Fruit fly (Drosophila melanogaster) whole organism, wandering third instar larva: ENCODE measurements around the gene Gmap.

Experiments used
- Abd-B ChIP-seq: fragments of >200 bp; optimal IDR thresholded peaks from 2 replicates; lab custom pipeline; 2017; ENCODE audit warnings: missing biosample characterization, missing genetic modification characterization
- CG32264 ChIP-seq: fragments of 200-800 bp; sonication (Bioruptor generic); optimal IDR thresholded peaks from 2 replicates; lab custom pipeline; 2016; ENCODE audit warnings: missing biosample characterization, missing genetic modification characterization
- CG9705 ChIP-seq: fragments of 200-800 bp; sonication (Bioruptor generic); optimal IDR thresholded peaks from 2 replicates; lab custom pipeline; 2018; ENCODE audit warnings: missing biosample characterization, mild to moderate bottlenecking, missing genetic modification characterization
- CrebA ChIP-seq: fragments of 200-800 bp; sonication (Bioruptor generic); optimal IDR thresholded peaks from 2 replicates; lab custom pipeline; 2016; ENCODE audit warnings: missing biosample characterization, mild to moderate bottlenecking, missing genetic modification characterization, borderline replicate concordance
- Dfd ChIP-seq: fragments of >200 bp; optimal IDR thresholded peaks from 2 replicates; lab custom pipeline; 2017; ENCODE audit warnings: missing biosample characterization, missing genetic modification characterization
- Dif ChIP-seq: fragments of 200-275, 200-300 bp; sonication (Bioruptor generic); optimal IDR thresholded peaks from 2 replicates; lab custom pipeline; 2018; ENCODE audit warnings: missing biosample characterization, missing genetic modification characterization; ENCODE audit not compliant: partially characterized antibody
- HLH106 ChIP-seq: fragments of 200-800 bp; optimal IDR thresholded peaks from 3 replicates; lab custom pipeline; 2019; ENCODE audit warnings: missing biosample characterization, mild to moderate bottlenecking, missing genetic modification characterization, moderate library complexity
- Hnf4 ChIP-seq: fragments of 200-800 bp; sonication (Bioruptor generic); optimal IDR thresholded peaks from 2 replicates; lab custom pipeline; 2016; ENCODE audit warnings: missing biosample characterization, mild to moderate bottlenecking, missing genetic modification characterization
- Hr78 ChIP-seq: fragments of >200 bp; optimal IDR thresholded peaks from 2 replicates; lab custom pipeline; 2017; ENCODE audit warnings: missing biosample characterization, missing genetic modification characterization
- Hr83 ChIP-seq: fragments of 200-300 bp; sonication (Bioruptor generic); optimal IDR thresholded peaks from 2 replicates; lab custom pipeline; 2016; ENCODE audit warnings: missing biosample characterization, mild to moderate bottlenecking, missing genetic modification characterization, moderate library complexity; ENCODE audit not compliant: poor library complexity, severe bottlenecking
- Jra ChIP-seq: sonication (Bioruptor generic); optimal IDR thresholded peaks from 2 replicates; lab custom pipeline; 2016; ENCODE audit warnings: missing biosample characterization, missing genetic modification characterization
- Mio ChIP-seq: sonication (Bioruptor generic); optimal IDR thresholded peaks from 2 replicates; lab custom pipeline; 2016; ENCODE audit warnings: missing biosample characterization, missing genetic modification characterization
- Myc ChIP-seq: fragments of >200 bp; optimal IDR thresholded peaks from 2 replicates; lab custom pipeline; 2017
- N ChIP-seq: fragments of >200 bp; optimal IDR thresholded peaks from 2 replicates; lab custom pipeline; 2018; ENCODE audit warnings: missing biosample characterization, missing external identifiers, missing genetic modification characterization
- OdsH ChIP-seq: fragments of 200-800 bp; sonication (Bioruptor generic); optimal IDR thresholded peaks from 2 replicates; lab custom pipeline; 2016; ENCODE audit warnings: missing biosample characterization, mild to moderate bottlenecking, missing genetic modification characterization
- Rel ChIP-seq, 2 experiments: fragments of 200-800 bp; sonication (Bioruptor generic) in 1 of 2; optimal IDR thresholded peaks; 2 replicates in 1 of 2; 3 replicates in 1 of 2; lab custom pipeline; 2016 to 2019; ENCODE audit warnings: mild to moderate bottlenecking in 2 of 2, missing biosample characterization in 2 of 2, missing genetic modification characterization in 2 of 2, moderate library complexity in 1 of 2
- Sp1 ChIP-seq: fragments of 200-800 bp; sonication (Bioruptor generic); optimal IDR thresholded peaks from 3 replicates; lab custom pipeline; 2019; ENCODE audit warnings: missing biosample characterization, mild to moderate bottlenecking, missing genetic modification characterization, moderate library complexity
- Vsx2 ChIP-seq: fragments of 200-300, 225-300 bp; sonication (Bioruptor generic); optimal IDR thresholded peaks from 2 replicates; lab custom pipeline; 2018; ENCODE audit warnings: missing biosample characterization, missing genetic modification characterization; ENCODE audit not compliant: partially characterized antibody
- br ChIP-seq: fragments of 200-800 bp; sonication (Bioruptor generic); optimal IDR thresholded peaks from 2 replicates; lab custom pipeline; 2016; ENCODE audit warnings: missing biosample characterization, missing genetic modification characterization
- brk ChIP-seq: fragments of 200-800 bp; sonication (Bioruptor generic); optimal IDR thresholded peaks from 2 replicates; lab custom pipeline; 2016; ENCODE audit warnings: missing biosample characterization, mild to moderate bottlenecking, missing genetic modification characterization
- dmrt93B ChIP-seq: fragments of 200-800 bp; sonication (Bioruptor generic); optimal IDR thresholded peaks from 2 replicates; lab custom pipeline; 2018; ENCODE audit warnings: missing biosample characterization, mild to moderate bottlenecking, missing genetic modification characterization
- dsf ChIP-seq: sonication (Bioruptor generic); optimal IDR thresholded peaks from 2 replicates; lab custom pipeline; 2016; ENCODE audit warnings: missing biosample characterization, missing genetic modification characterization, borderline replicate concordance
- ey ChIP-seq: fragments of 200-800 bp; sonication (Bioruptor generic); optimal IDR thresholded peaks from 2 replicates; lab custom pipeline; 2016; ENCODE audit warnings: missing biosample characterization, missing genetic modification characterization
- foxo ChIP-seq, 2 experiments: fragments of 200-800 bp; sonication (Bioruptor generic); optimal IDR thresholded peaks; 2 replicates in 1 of 2; 3 replicates in 1 of 2; lab custom pipeline; 2016 to 2017; ENCODE audit warnings: missing biosample characterization in 2 of 2, missing genetic modification characterization in 2 of 2
- fru ChIP-seq: fragments of 200-800 bp; sonication (Bioruptor generic); optimal IDR thresholded peaks from 3 replicates; lab custom pipeline; 2016; ENCODE audit warnings: missing biosample characterization, mild to moderate bottlenecking, missing genetic modification characterization
- h ChIP-seq: fragments of 200-800 bp; sonication (Bioruptor generic); optimal IDR thresholded peaks from 3 replicates; lab custom pipeline; 2016; ENCODE audit warnings: missing biosample characterization, mild to moderate bottlenecking, missing genetic modification characterization
- pan ChIP-seq: fragments of >200 bp; optimal IDR thresholded peaks from 2 replicates; lab custom pipeline; 2017
- psq ChIP-seq: fragments of 200-800 bp; sonication (Bioruptor generic); optimal IDR thresholded peaks from 3 replicates; lab custom pipeline; 2017; ENCODE audit warnings: missing biosample characterization, mild to moderate bottlenecking, missing genetic modification characterization, moderate library complexity
- rgr ChIP-seq: fragments of 200-800 bp; sonication (Bioruptor generic); optimal IDR thresholded peaks from 3 replicates; lab custom pipeline; 2016; ENCODE audit warnings: missing biosample characterization, mild to moderate bottlenecking, missing genetic modification characterization
- sage ChIP-seq: fragments of 200-800 bp; sonication (Bioruptor generic); optimal IDR thresholded peaks from 2 replicates; lab custom pipeline; 2016; ENCODE audit warnings: missing biosample characterization, mild to moderate bottlenecking, missing genetic modification characterization
- sv ChIP-seq: fragments of 200-800 bp; sonication (Bioruptor generic); optimal IDR thresholded peaks from 3 replicates; lab custom pipeline; 2016; ENCODE audit warnings: missing biosample characterization, missing genetic modification characterization
- tai ChIP-seq: sonication (Bioruptor generic); optimal IDR thresholded peaks from 2 replicates; lab custom pipeline; 2016; ENCODE audit warnings: missing biosample characterization, missing genetic modification characterization
- usp ChIP-seq: fragments of >200 bp; optimal IDR thresholded peaks from 2 replicates; lab custom pipeline; 2017; ENCODE audit warnings: missing biosample characterization, missing genetic modification characterization
- woc ChIP-seq: sonication (Bioruptor generic); optimal IDR thresholded peaks from 2 replicates; lab custom pipeline; 2016; ENCODE audit warnings: missing biosample characterization, mild to moderate bottlenecking, missing genetic modification characterization

Gene Gmap

dm6 chrX:15552472-15552888 is 65.8 kb downstream of the Gmap start:
- TF ChIP-seq fru (GFP tag; lab: Kevin White, UChicago) (peak; percentile 62), Jra (GFP tag; lab: Kevin White, UChicago) (no peak), Sp1 (GFP tag; lab: Kevin White, UChicago) (peak; percentile 30), foxo (GFP tag; optimal IDR thresholded peaks at IDR 0.05; lab: Kevin White, UChicago) (peak in 1 of 2 experiments; percentile 62), HLH106 (tag; lab: Kevin White, UChicago) (peak; percentile 40), dsf (GFP tag; lab: Kevin White, UChicago) (no peak), psq (GFP tag; lab: Kevin White, UChicago) (peak; percentile 59), pan (lab: Kevin White, UChicago) (no peak), woc (GFP tag; lab: Kevin White, UChicago) (peak; percentile 86), OdsH (GFP tag; lab: Kevin White, UChicago) (peak; percentile 54), rgr (peak; percentile 28), h (GFP tag; lab: Kevin White, UChicago) (peak; percentile 45), sv (GFP tag; lab: Kevin White, UChicago) (no peak), dmrt93B (GFP tag; lab: Kevin White, UChicago) (peak; percentile 21), br (GFP tag; lab: Kevin White, UChicago) (peak; percentile 18), ey (GFP tag; lab: Kevin White, UChicago) (peak; percentile 40)
- TF ChIP-seq, all 38 proteins: peak for 12

dm6 chrX:15554256-15554678 is 67.5 kb downstream of the Gmap start, which contains the start of gene Ac13E:
Gene Ac13E (minus strand): TSS chrX:15554278.
- TF ChIP-seq CrebA (GFP tag; lab: Kevin White, UChicago): peak; percentile 36
- TF ChIP-seq dsf (GFP tag; lab: Kevin White, UChicago): peak; percentile 39
- peak; percentile 90 for TF ChIP-seq rgr
- no peak for TF ChIP-seq Myc (lab: Kevin White, UChicago)
- peak; percentile 51 for TF ChIP-seq CG32264 (GFP tag; lab: Kevin White, UChicago)
- TF ChIP-seq Hr83: no peak
- TF ChIP-seq Rel (GFP tag; optimal IDR thresholded peaks at IDR 0.05; lab: Kevin White, UChicago): peak; percentile 64
- TF ChIP-seq Rel (tag; optimal IDR thresholded peaks at IDR 0.05; lab: Kevin White, UChicago): peak; percentile 48
- TF ChIP-seq Hnf4 (GFP tag; lab: Kevin White, UChicago): peak; percentile 81
- TF ChIP-seq N (GFP tag; lab: Kevin White, UChicago): no peak
- peak; percentile 72 for TF ChIP-seq brk
- TF ChIP-seq sv (GFP tag; lab: Kevin White, UChicago): peak; percentile 94
- TF ChIP-seq Sp1 (GFP tag; lab: Kevin White, UChicago): peak; percentile 90
- TF ChIP-seq Mio (GFP tag; lab: Kevin White, UChicago): no peak
- peak; percentile 88 for TF ChIP-seq OdsH (GFP tag; lab: Kevin White, UChicago)
- no peak for TF ChIP-seq Hr78 (GFP tag; lab: Kevin White, UChicago)
- peak; percentile 88 for TF ChIP-seq dmrt93B (GFP tag; lab: Kevin White, UChicago)
- TF ChIP-seq tai (GFP tag; lab: Kevin White, UChicago): peak; percentile 79
- peak; percentile 81 for TF ChIP-seq psq (GFP tag; lab: Kevin White, UChicago)
- TF ChIP-seq HLH106 (tag; lab: Kevin White, UChicago): peak; percentile 91
- peak; percentile 92 for TF ChIP-seq br (GFP tag; lab: Kevin White, UChicago)
- peak; percentile 92 for TF ChIP-seq woc (GFP tag; lab: Kevin White, UChicago)
- peak; percentile 93 for TF ChIP-seq fru (GFP tag; lab: Kevin White, UChicago)
- no peak for TF ChIP-seq Abd-B (GFP tag; lab: Kevin White, UChicago)
- TF ChIP-seq CG9705 (GFP tag; lab: Kevin White, UChicago): peak; percentile 91
- no peak for TF ChIP-seq Dif (GFP tag; lab: Kevin White, UChicago)
- TF ChIP-seq Jra (GFP tag; lab: Kevin White, UChicago): peak; percentile 54
- TF ChIP-seq h (GFP tag; lab: Kevin White, UChicago): peak; percentile 91
- TF ChIP-seq ey (GFP tag; lab: Kevin White, UChicago): peak; percentile 87
- TF ChIP-seq foxo (GFP tag; optimal IDR thresholded peaks at IDR 0.05; lab: Kevin White, UChicago): peak; percentile 34 to 92
- TF ChIP-seq sage (GFP tag; lab: Kevin White, UChicago): peak; percentile 84
- no peak for TF ChIP-seq Dfd (GFP tag; lab: Kevin White, UChicago)
- TF ChIP-seq, all 38 proteins: peak for 23

dm6 chrX:15555945-15556344 is 69.2 kb downstream of the Gmap start, which contains the start of gene CG42300:
Gene CG42300 (minus strand): TSS chrX:15556045.
- TF ChIP-seq Abd-B (GFP tag; lab: Kevin White, UChicago) (no peak), Vsx2 (GFP tag; lab: Kevin White, UChicago) (no peak), Jra (GFP tag; lab: Kevin White, UChicago) (no peak), N (GFP tag; lab: Kevin White, UChicago) (no peak), sv (GFP tag; lab: Kevin White, UChicago) (no peak), CG32264 (GFP tag; lab: Kevin White, UChicago) (no peak), br (GFP tag; lab: Kevin White, UChicago) (no peak), Sp1 (GFP tag; lab: Kevin White, UChicago) (no peak), woc (GFP tag; lab: Kevin White, UChicago) (no peak), tai (GFP tag; lab: Kevin White, UChicago) (no peak), usp (no peak), Hr78 (GFP tag; lab: Kevin White, UChicago) (no peak), fru (GFP tag; lab: Kevin White, UChicago) (no peak), pan (lab: Kevin White, UChicago) (no peak), Rel (GFP tag; optimal IDR thresholded peaks at IDR 0.05; lab: Kevin White, UChicago) (no peak), Rel (tag; optimal IDR thresholded peaks at IDR 0.05; lab: Kevin White, UChicago) (no peak), dsf (GFP tag; lab: Kevin White, UChicago) (no peak), brk (no peak), CrebA (GFP tag; lab: Kevin White, UChicago) (no peak)
- TF ChIP-seq, all 38 proteins: peak for 0
